Fruit fly (Drosophila melanogaster) whole organism, embryonic: Measurements from ENCODE around the gene dwg.

Experiments
- Adf1 ChIP-seq: fragments of 200-800 bp; sonication (Bioruptor generic); IDR thresholded peaks from 2 replicates; pipeline ENCODE4 v1.3.6; 2022; ENCODE audit warnings: missing biosample characterization, missing genetic modification characterization
- Atf3 ChIP-seq: fragments of 200-800 bp; sonication (Bioruptor generic); optimal IDR thresholded peaks from 3 replicates; lab custom pipeline; 2016; ENCODE audit warnings: missing biosample characterization, missing genetic modification characterization
- CG10366 ChIP-seq: fragments of 200-800 bp; sonication (Bioruptor generic); IDR thresholded peaks from 2 replicates; pipeline ENCODE4 v1.3.6; 2022; ENCODE audit warnings: missing biosample characterization, missing genetic modification characterization
- CG13624 ChIP-seq: fragments of 200-800 bp; sonication (Bioruptor generic); optimal IDR thresholded peaks from 2 replicates; lab custom pipeline; 2016; ENCODE audit warnings: missing biosample characterization, missing genetic modification characterization
- CG14014 ChIP-seq: fragments of 200-800 bp; sonication (Bioruptor generic); IDR thresholded peaks from 2 replicates; pipeline ENCODE4 v1.3.6; 2022; ENCODE audit warnings: missing biosample characterization, missing genetic modification characterization
- CG15479 ChIP-seq: fragments of 200-800 bp; sonication (Bioruptor generic); optimal IDR thresholded peaks from 3 replicates; lab custom pipeline; 2019; ENCODE audit warnings: missing biosample characterization, mild to moderate bottlenecking, missing genetic modification characterization, moderate library complexity
- CG18599 ChIP-seq: fragments of 200-800 bp; sonication (Bioruptor generic); optimal IDR thresholded peaks from 3 replicates; lab custom pipeline; 2017; ENCODE audit warnings: missing biosample characterization, missing genetic modification characterization, mild to moderate bottlenecking, moderate library complexity, missing genetic modification reagents
- CG2889 ChIP-seq: fragments of 200-800 bp; sonication (Bioruptor generic); IDR thresholded peaks from 3 replicates; pipeline ENCODE4 v1.3.6; 2022; ENCODE audit warnings: missing biosample characterization, missing genetic modification characterization
- CG30020 ChIP-seq: fragments of 200-800 bp; optimal IDR thresholded peaks from 2 replicates; lab custom pipeline; 2019; ENCODE audit warnings: missing biosample characterization, mild to moderate bottlenecking, missing genetic modification characterization, moderate library complexity
- CG3847 ChIP-seq: fragments of 200-800 bp; sonication (Bioruptor generic); IDR thresholded peaks from 2 replicates; pipeline ENCODE4 v1.3.6; 2022; ENCODE audit warnings: missing biosample characterization, missing genetic modification characterization
- CG4328 ChIP-seq: fragments of 200-800 bp; sonication (Bioruptor generic); optimal IDR thresholded peaks from 3 replicates; lab custom pipeline; 2017; ENCODE audit warnings: missing biosample characterization, missing genetic modification reagents, missing genetic modification characterization
- CG7271 ChIP-seq: fragments of 200-800 bp; sonication (Bioruptor generic); optimal IDR thresholded peaks from 2 replicates; lab custom pipeline; 2018; ENCODE audit warnings: missing biosample characterization, mild to moderate bottlenecking, missing genetic modification characterization, moderate library complexity
- CG7745 ChIP-seq: fragments of 200-800 bp; sonication (Bioruptor generic); optimal IDR thresholded peaks from 2 replicates; lab custom pipeline; 2018; ENCODE audit warnings: missing biosample characterization, mild to moderate bottlenecking, missing genetic modification characterization, moderate library complexity
- CG8290 ChIP-seq, 3 experiments: fragments of 200-800 bp; sonication (Bioruptor generic); optimal IDR thresholded peaks; 2 replicates each; lab custom pipeline; 2016 to 2019; ENCODE audit warnings: missing biosample characterization in 3 of 3, missing genetic modification characterization in 3 of 3, mild to moderate bottlenecking in 2 of 3, moderate library complexity in 1 of 3
- CG9437 ChIP-seq: fragments of 200-800 bp; sonication (Bioruptor generic); optimal IDR thresholded peaks from 2 replicates; lab custom pipeline; 2018; ENCODE audit warnings: missing biosample characterization, mild to moderate bottlenecking, missing genetic modification characterization
- Camta ChIP-seq: fragments of 200-800 bp; sonication (Bioruptor generic); optimal IDR thresholded peaks from 2 replicates; lab custom pipeline; 2016; ENCODE audit warnings: missing biosample characterization, missing genetic modification characterization
- CrebB ChIP-seq: fragments of 200-800 bp; sonication (Bioruptor generic); optimal IDR thresholded peaks from 3 replicates; lab custom pipeline; 2018; ENCODE audit warnings: missing biosample characterization, mild to moderate bottlenecking, missing genetic modification characterization
- D ChIP-seq, 2 experiments: fragments of 200-800 bp in 1 of 2; fragments of >200 bp in 1 of 2; sonication (Bioruptor generic) in 1 of 2; optimal IDR thresholded peaks; 2 replicates in 1 of 2; 3 replicates in 1 of 2; lab custom pipeline; 2017; ENCODE audit warnings: mild to moderate bottlenecking in 1 of 2, missing biosample characterization in 1 of 2, missing genetic modification characterization in 1 of 2, missing genetic modification reagents in 1 of 2
- D19B ChIP-seq: fragments of 200-800 bp; sonication (Bioruptor generic); optimal IDR thresholded peaks from 2 replicates; lab custom pipeline; 2017; ENCODE audit warnings: missing biosample characterization, mild to moderate bottlenecking, missing genetic modification characterization
- Drgx ChIP-seq: fragments of 200-800 bp; sonication (Bioruptor generic); IDR thresholded peaks from 2 replicates; pipeline ENCODE4 v1.3.6; 2022; ENCODE audit warnings: missing biosample characterization, missing genetic modification characterization
- Fer1 ChIP-seq: fragments of 200-800 bp; sonication (Bioruptor generic); optimal IDR thresholded peaks from 2 replicates; lab custom pipeline; 2017; ENCODE audit warnings: missing biosample characterization, mild to moderate bottlenecking, missing genetic modification characterization
- MBD-R2 ChIP-seq: fragments of 200-800 bp; sonication (Bioruptor generic); IDR thresholded peaks from 2 replicates; pipeline ENCODE4 v1.3.6; 2022; ENCODE audit warnings: missing biosample characterization, missing genetic modification characterization
- Mes4 ChIP-seq: fragments of 200-800 bp; sonication (Bioruptor generic); optimal IDR thresholded peaks from 2 replicates; lab custom pipeline; 2016; ENCODE audit warnings: missing biosample characterization, missing genetic modification characterization
- Oaz ChIP-seq: fragments of 200-800 bp; sonication (Bioruptor generic); IDR thresholded peaks from 2 replicates; pipeline ENCODE4 v1.3.6; 2022; ENCODE audit warnings: missing biosample characterization, missing genetic modification characterization
- Poxn ChIP-seq: fragments of 200-800 bp; sonication (Bioruptor generic); IDR thresholded peaks from 2 replicates; pipeline ENCODE4 v1.3.6; 2022; ENCODE audit warnings: missing biosample characterization, missing genetic modification characterization
- Xbp1 ChIP-seq: fragments of 200-800 bp; sonication (Bioruptor generic); optimal IDR thresholded peaks from 3 replicates; lab custom pipeline; 2016; ENCODE audit warnings: missing biosample characterization, mild to moderate bottlenecking, missing genetic modification characterization
- ash1 ChIP-seq: fragments of 200-800 bp; sonication (Bioruptor generic); optimal IDR thresholded peaks from 2 replicates; lab custom pipeline; 2018; ENCODE audit warnings: missing biosample characterization, mild to moderate bottlenecking, missing genetic modification characterization
- cad ChIP-seq: fragments of >200 bp; optimal IDR thresholded peaks from 2 replicates; lab custom pipeline; 2017; ENCODE audit warnings: missing biosample characterization, missing genetic modification characterization
- caup ChIP-seq: fragments of 200-800 bp; sonication (Bioruptor generic); optimal IDR thresholded peaks from 3 replicates; lab custom pipeline; 2017; ENCODE audit warnings: missing biosample characterization, mild to moderate bottlenecking, missing genetic modification characterization, moderate library complexity; ENCODE audit not compliant: severe bottlenecking
- corto ChIP-seq: fragments of 200-800 bp; sonication (Bioruptor generic); optimal IDR thresholded peaks from 2 replicates; lab custom pipeline; 2016; ENCODE audit warnings: missing biosample characterization, mild to moderate bottlenecking, missing genetic modification characterization, moderate library complexity
- crc ChIP-seq: fragments of 200-800 bp; sonication (Bioruptor generic); optimal IDR thresholded peaks from 2 replicates; lab custom pipeline; 2016; ENCODE audit warnings: missing biosample characterization, missing genetic modification characterization
- cwo ChIP-seq: fragments of 200-800 bp; sonication (Bioruptor generic); optimal IDR thresholded peaks from 3 replicates; lab custom pipeline; 2017; ENCODE audit warnings: missing biosample characterization, missing genetic modification characterization, mild to moderate bottlenecking, moderate library complexity, missing genetic modification reagents
- dimm ChIP-seq: fragments of 200-800 bp; sonication (Bioruptor generic); IDR thresholded peaks from 2 replicates; pipeline ENCODE4 v1.3.6; 2022; ENCODE audit warnings: missing biosample characterization, missing genetic modification characterization
- dpn ChIP-seq, 2 experiments: fragments of 200-800 bp; sonication (Bioruptor generic); optimal IDR thresholded peaks; 3 replicates each; lab custom pipeline; 2016; ENCODE audit warnings: missing biosample characterization in 2 of 2, missing genetic modification characterization in 2 of 2
- fd96Cb ChIP-seq: fragments of 200-800 bp; sonication (Bioruptor generic); optimal IDR thresholded peaks from 2 replicates; lab custom pipeline; 2018; ENCODE audit warnings: missing biosample characterization, mild to moderate bottlenecking, missing genetic modification characterization, moderate library complexity
- gce ChIP-seq: fragments of 200-800 bp; sonication (Bioruptor generic); IDR thresholded peaks from 3 replicates; pipeline ENCODE4 v1.3.6; 2022; ENCODE audit warnings: missing biosample characterization, missing genetic modification characterization
- hb ChIP-seq: fragments of 200-800 bp; sonication (Bioruptor generic); IDR thresholded peaks from 3 replicates; pipeline ENCODE4 v1.3.6; 2022; ENCODE audit warnings: missing biosample characterization, missing genetic modification characterization; ENCODE audit not compliant: partially characterized antibody
- klu ChIP-seq: fragments of 200-800 bp; sonication (Bioruptor generic); IDR thresholded peaks from 2 replicates; pipeline ENCODE4 v1.3.6; 2022; ENCODE audit warnings: missing biosample characterization, missing genetic modification characterization
- nom ChIP-seq: fragments of 200-800 bp; sonication (Bioruptor generic); optimal IDR thresholded peaks from 2 replicates; lab custom pipeline; 2017; ENCODE audit warnings: missing biosample characterization, missing genetic modification characterization, mild to moderate bottlenecking, moderate library complexity, missing genetic modification reagents
- oc ChIP-seq: fragments of 200-800 bp; sonication (Bioruptor generic); optimal IDR thresholded peaks from 2 replicates; lab custom pipeline; 2018; ENCODE audit warnings: missing biosample characterization, mild to moderate bottlenecking, missing genetic modification characterization, moderate library complexity
- odd ChIP-seq: fragments of 200-800 bp; sonication (Bioruptor generic); optimal IDR thresholded peaks from 2 replicates; lab custom pipeline; 2017; ENCODE audit warnings: missing biosample characterization, mild to moderate bottlenecking, missing genetic modification characterization
- phol ChIP-seq: fragments of 200-800 bp; sonication (Bioruptor generic); optimal IDR thresholded peaks from 3 replicates; lab custom pipeline; 2018; ENCODE audit warnings: missing biosample characterization, mild to moderate bottlenecking, missing genetic modification characterization, moderate library complexity
- repo ChIP-seq: fragments of 200-800 bp; sonication (Bioruptor generic); optimal IDR thresholded peaks from 2 replicates; lab custom pipeline; 2016; ENCODE audit warnings: missing biosample characterization, missing genetic modification characterization
- sens ChIP-seq: fragments of 200-800 bp; sonication (Bioruptor generic); peaks from one replicate; lab custom pipeline; 2016; ENCODE audit warnings: missing biosample characterization, missing genetic modification characterization
- tio ChIP-seq: fragments of 200-800 bp; sonication (Bioruptor generic); optimal IDR thresholded peaks from 2 replicates; lab custom pipeline; 2017; ENCODE audit warnings: missing biosample characterization, missing genetic modification characterization, inconsistent platforms
- tna ChIP-seq: fragments of 200-800 bp; sonication (Bioruptor generic); IDR thresholded peaks from 2 replicates; pipeline ENCODE4 v1.3.6; 2022; ENCODE audit warnings: missing biosample characterization, missing genetic modification characterization; ENCODE audit not compliant: partially characterized antibody
- trem ChIP-seq: fragments of 200-800 bp; optimal IDR thresholded peaks from 3 replicates; lab custom pipeline; 2019; ENCODE audit warnings: missing biosample characterization, mild to moderate bottlenecking, missing genetic modification characterization, moderate library complexity
- tx ChIP-seq: fragments of 200-800 bp; sonication (Bioruptor generic); optimal IDR thresholded peaks from 2 replicates; lab custom pipeline; 2016; ENCODE audit warnings: missing biosample characterization, missing genetic modification characterization
- wek ChIP-seq: fragments of 200-800 bp; sonication (Bioruptor generic); optimal IDR thresholded peaks from 3 replicates; lab custom pipeline; 2018; ENCODE audit warnings: missing biosample characterization, mild to moderate bottlenecking, missing genetic modification characterization, moderate library complexity

The dwg gene

DNA sequence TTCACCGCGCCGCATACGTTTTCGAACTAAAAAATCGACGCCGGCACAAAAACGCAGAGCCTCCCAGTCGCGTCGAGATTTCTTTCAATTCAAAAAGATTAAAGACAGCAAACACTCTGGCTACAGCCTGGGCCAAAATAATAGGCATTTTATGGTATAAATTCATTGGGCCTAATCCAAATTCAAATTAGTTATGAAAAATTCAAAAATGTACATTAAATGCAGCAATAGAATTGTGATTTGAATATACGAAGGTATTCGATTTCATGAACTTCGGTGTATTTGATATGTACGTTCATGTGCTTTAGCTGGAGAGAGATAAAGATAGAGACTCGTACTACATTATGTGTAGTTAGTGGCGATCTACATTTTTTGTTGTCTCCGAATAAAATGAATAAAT is 16.5 kb downstream of the dwg start, which contains the start of gene Syx4 (continued):
- peak; percentile 82 for TF ChIP-seq corto (GFP tag; lab: Kevin White, UChicago)
- TF ChIP-seq ash1 (GFP tag; lab: Kevin White, UChicago): peak; percentile 67
- TF ChIP-seq cad (GFP tag; lab: Kevin White, UChicago): no peak
- TF ChIP-seq crc (GFP tag; lab: Kevin White, UChicago): peak; percentile 87
- peak; percentile 89 to 92 for TF ChIP-seq dpn (GFP tag; optimal IDR thresholded peaks at IDR 0.05; lab: Kevin White, UChicago)
- TF ChIP-seq Fer1 (GFP tag; lab: Kevin White, UChicago): peak; percentile 96
- TF ChIP-seq CG14014 (GFP tag; lab: Robert Waterston, UW): peak; percentile 91
- TF ChIP-seq CG9437: peak; percentile 77
- peak; percentile 56; the same call in 1 of the 2 replicates for TF ChIP-seq klu (GFP tag; lab: Robert Waterston, UW)
- peak; percentile 83 for TF ChIP-seq CG13624 (GFP tag; lab: Kevin White, UChicago)
- TF ChIP-seq odd: peak; percentile 84
- TF ChIP-seq CG7745 (tag; lab: Kevin White, UChicago): no peak
- TF ChIP-seq CG18599 (GFP tag; lab: Kevin White, UChicago): peak; percentile 97
- peak; percentile 90 for TF ChIP-seq Oaz (GFP tag; lab: Robert Waterston, UW)
- peak; percentile 17 for TF ChIP-seq CG4328
- TF ChIP-seq CG8290 (GFP tag; optimal IDR thresholded peaks at IDR 0.05; lab: Kevin White, UChicago): peak; percentile 3
- TF ChIP-seq CG8290 (tag; optimal IDR thresholded peaks at IDR 0.05; lab: Kevin White, UChicago): peak in 1 of 2 experiments; percentile 98
- TF ChIP-seq repo (GFP tag; lab: Kevin White, UChicago): peak; percentile 86
- TF ChIP-seq trem (tag; lab: Kevin White, UChicago): peak; percentile 73
- peak; percentile 77 for TF ChIP-seq CG2889 (GFP tag; lab: Robert Waterston, UW)
- TF ChIP-seq CrebB (tag; lab: Kevin White, UChicago): peak; percentile 90
- peak; percentile 87 for TF ChIP-seq fd96Cb (tag; lab: Kevin White, UChicago)
- TF ChIP-seq CG10366: peak; percentile 89
- peak; percentile 84 for TF ChIP-seq Camta (GFP tag; lab: Kevin White, UChicago)
- TF ChIP-seq cwo (GFP tag; lab: Kevin White, UChicago): peak; percentile 90
- peak; percentile 84 for TF ChIP-seq phol
- TF ChIP-seq D (optimal IDR thresholded peaks at IDR 0.05; lab: Kevin White, UChicago): no peak
- peak; percentile 77 for TF ChIP-seq D (GFP tag; optimal IDR thresholded peaks at IDR 0.05; lab: Kevin White, UChicago)
- peak; percentile 65 for TF ChIP-seq Poxn
- no peak for TF ChIP-seq CG30020
- TF ChIP-seq hb: no peak
- TF ChIP-seq wek (GFP tag; lab: Kevin White, UChicago): peak; percentile 73
- peak; percentile 76 for TF ChIP-seq Mes4 (GFP tag; lab: Kevin White, UChicago)
- TF ChIP-seq tna (GFP tag; lab: Robert Waterston, UW): no peak
- TF ChIP-seq Adf1: peak; percentile 64; the same call in 1 of the 2 replicates
- TF ChIP-seq sens (GFP tag; lab: Kevin White, UChicago): peak; percentile 97
- no peak for TF ChIP-seq CG15479 (GFP tag; lab: Kevin White, UChicago)
- TF ChIP-seq MBD-R2: peak; percentile 72; the same call in 1 of the 2 replicates
- peak; percentile 91 for TF ChIP-seq oc
- peak; percentile 68 for TF ChIP-seq nom (GFP tag; lab: Kevin White, UChicago)
- peak; percentile 86 for TF ChIP-seq tio
- TF ChIP-seq Drgx (GFP tag; lab: Robert Waterston, UW): peak; percentile 96
- peak; percentile 84 for TF ChIP-seq CG3847 (GFP tag; lab: Robert Waterston, UW)
- peak; percentile 89 for TF ChIP-seq Xbp1 (GFP tag; lab: Kevin White, UChicago)
- TF ChIP-seq Atf3 (GFP tag; lab: Kevin White, UChicago): peak; percentile 62
- TF ChIP-seq caup (GFP tag; lab: Kevin White, UChicago): peak; percentile 93
- no peak for TF ChIP-seq CG7271 (tag; lab: Kevin White, UChicago)
- TF ChIP-seq dimm (GFP tag; lab: Robert Waterston, UW): peak; percentile 75
- peak; percentile 85 for TF ChIP-seq tx (GFP tag; lab: Kevin White, UChicago)
- TF ChIP-seq gce (GFP tag; lab: Robert Waterston, UW): peak; percentile 88
- TF ChIP-seq D19B (GFP tag; lab: Kevin White, UChicago): peak; percentile 63
